Fruit fly (Drosophila melanogaster) whole organism, embryonic: ENCODE measurements around the gene Nepl7.

Source experiments
- CG8765 ChIP-seq: fragments of 200-800 bp; sonication (Bioruptor generic); IDR thresholded peaks from 2 replicates; pipeline ENCODE4 v1.3.6; 2022; ENCODE audit warnings: missing biosample characterization, missing genetic modification characterization
- Lpt ChIP-seq: fragments of >200 bp; optimal IDR thresholded peaks from 2 replicates; lab custom pipeline; 2018; ENCODE audit warnings: missing biosample characterization, missing genetic modification characterization
- pho ChIP-seq: fragments of 200-800 bp; sonication (Bioruptor generic); optimal IDR thresholded peaks from 2 replicates; lab custom pipeline; 2016; ENCODE audit warnings: missing biosample characterization, missing genetic modification characterization

dm6 chr2L:12641534-12641933 lies 28.0 kb downstream of the Nepl7 start:
- TF ChIP-seq pho (GFP tag; lab: Kevin White, UChicago) (no peak), Lpt (GFP tag; lab: Kevin White, UChicago) (no peak), CG8765 (GFP tag; lab: Robert Waterston, UW) (no peak)
